Fruit fly (Drosophila melanogaster) whole organism, embryonic: ENCODE results near the gene CG13008.

ENCODE experiments used
- Bteb2 ChIP-seq: fragments of 200-800 bp; sonication (Bioruptor generic); optimal IDR thresholded peaks from 2 replicates; lab custom pipeline; 2016; ENCODE audit warnings: missing biosample characterization, missing genetic modification characterization
- CG10654 ChIP-seq: fragments of 200-800 bp; sonication (Bioruptor generic); optimal IDR thresholded peaks from 2 replicates; lab custom pipeline; 2016; ENCODE audit warnings: missing biosample characterization, missing genetic modification characterization
- CG11696 ChIP-seq: fragments of 200-800 bp; sonication (Bioruptor generic); IDR thresholded peaks from 2 replicates; pipeline ENCODE4 v1.3.6; 2022; ENCODE audit warnings: missing biosample characterization, missing genetic modification characterization
- CG13624 ChIP-seq: fragments of 200-800 bp; sonication (Bioruptor generic); optimal IDR thresholded peaks from 2 replicates; lab custom pipeline; 2016; ENCODE audit warnings: missing biosample characterization, missing genetic modification characterization
- CG15073 ChIP-seq: fragments of 200-800 bp; sonication (Bioruptor generic); optimal IDR thresholded peaks from 2 replicates; lab custom pipeline; 2016; ENCODE audit warnings: missing biosample characterization, missing genetic modification characterization
- CG1647 ChIP-seq: fragments of 200-800 bp; sonication (Bioruptor generic); optimal IDR thresholded peaks from 3 replicates; lab custom pipeline; 2016; ENCODE audit warnings: missing biosample characterization, missing genetic modification characterization
- CG16813 ChIP-seq: fragments of 200-800 bp; sonication (Bioruptor generic); IDR thresholded peaks from 3 replicates; pipeline ENCODE4 v1.3.6; 2022; ENCODE audit warnings: missing biosample characterization, missing genetic modification characterization; ENCODE audit not compliant: partially characterized antibody
- CG17186 ChIP-seq: fragments of 200-800 bp; sonication (Bioruptor generic); optimal IDR thresholded peaks from 3 replicates; lab custom pipeline; 2017; ENCODE audit warnings: missing biosample characterization, missing genetic modification reagents, missing genetic modification characterization
- CG18011 ChIP-seq: fragments of 200-800 bp; sonication (Bioruptor generic); optimal IDR thresholded peaks from 2 replicates; lab custom pipeline; 2017; ENCODE audit warnings: missing biosample characterization, missing genetic modification characterization, mild to moderate bottlenecking, moderate library complexity, missing genotype
- CG2116 ChIP-seq: fragments of 200-800 bp; sonication (Bioruptor generic); optimal IDR thresholded peaks from 3 replicates; lab custom pipeline; 2018; ENCODE audit warnings: missing biosample characterization, mild to moderate bottlenecking, missing genetic modification characterization
- CG4404 ChIP-seq: fragments of 200-800 bp; sonication (Bioruptor generic); IDR thresholded peaks from 2 replicates; pipeline ENCODE4 v1.3.6; 2022; ENCODE audit warnings: missing biosample characterization, missing genetic modification characterization
- CG4854 ChIP-seq: fragments of 200-800 bp; sonication (Bioruptor generic); optimal IDR thresholded peaks from 2 replicates; lab custom pipeline; 2016; ENCODE audit warnings: missing biosample characterization, missing genetic modification characterization, inconsistent platforms
- CG5180 ChIP-seq: fragments of 200-800 bp; sonication (Bioruptor generic); optimal IDR thresholded peaks from 3 replicates; lab custom pipeline; 2017; ENCODE audit warnings: missing biosample characterization, missing genetic modification characterization, mild to moderate bottlenecking, moderate library complexity, missing genetic modification reagents
- CG5953 ChIP-seq: fragments of 200-800 bp; sonication (Bioruptor generic); IDR thresholded peaks from 2 replicates; pipeline ENCODE4 v1.3.6; 2022; ENCODE audit warnings: missing biosample characterization, missing genetic modification characterization
- CG6272 ChIP-seq: fragments of 200-800 bp; sonication (Bioruptor generic); IDR thresholded peaks from 2 replicates; pipeline ENCODE4 v1.3.6; 2022; ENCODE audit warnings: missing biosample characterization, missing genetic modification characterization
- CG7271 ChIP-seq: fragments of 200-800 bp; sonication (Bioruptor generic); optimal IDR thresholded peaks from 2 replicates; lab custom pipeline; 2018; ENCODE audit warnings: missing biosample characterization, mild to moderate bottlenecking, missing genetic modification characterization, moderate library complexity
- CG7357 ChIP-seq: fragments of 200-800 bp; sonication (Bioruptor generic); IDR thresholded peaks from 3 replicates; pipeline ENCODE4 v1.3.6; 2022; ENCODE audit warnings: missing biosample characterization, missing genetic modification characterization
- CG7745 ChIP-seq: fragments of 200-800 bp; sonication (Bioruptor generic); optimal IDR thresholded peaks from 2 replicates; lab custom pipeline; 2018; ENCODE audit warnings: missing biosample characterization, mild to moderate bottlenecking, missing genetic modification characterization, moderate library complexity
- CG9876 ChIP-seq: fragments of 200-800 bp; sonication (Bioruptor generic); optimal IDR thresholded peaks from 2 replicates; lab custom pipeline; 2016; ENCODE audit warnings: missing biosample characterization, missing genetic modification characterization
- D19B ChIP-seq: fragments of 200-800 bp; sonication (Bioruptor generic); optimal IDR thresholded peaks from 2 replicates; lab custom pipeline; 2017; ENCODE audit warnings: missing biosample characterization, mild to moderate bottlenecking, missing genetic modification characterization
- Fer3 ChIP-seq: fragments of 200-800 bp; sonication (Bioruptor generic); optimal IDR thresholded peaks from 2 replicates; lab custom pipeline; 2018; ENCODE audit warnings: missing biosample characterization, mild to moderate bottlenecking, missing genetic modification characterization, moderate library complexity
- Kr ChIP-seq: fragments of 200-800 bp; sonication (Bioruptor generic); optimal IDR thresholded peaks from 2 replicates; lab custom pipeline; 2017; ENCODE audit warnings: missing biosample characterization, mild to moderate bottlenecking, missing genetic modification characterization
- Lpt ChIP-seq: fragments of >200 bp; optimal IDR thresholded peaks from 2 replicates; lab custom pipeline; 2018; ENCODE audit warnings: missing biosample characterization, missing genetic modification characterization
- MBD-R2 ChIP-seq: fragments of 200-800 bp; sonication (Bioruptor generic); IDR thresholded peaks from 2 replicates; pipeline ENCODE4 v1.3.6; 2022; ENCODE audit warnings: missing biosample characterization, missing genetic modification characterization
- Mad ChIP-seq: fragments of 200-800 bp; sonication (Bioruptor generic); optimal IDR thresholded peaks from 2 replicates; lab custom pipeline; 2016; ENCODE audit warnings: missing biosample characterization, missing genetic modification characterization
- Meics ChIP-seq: fragments of 200-800 bp; sonication (Bioruptor generic); optimal IDR thresholded peaks from 2 replicates; lab custom pipeline; 2017; ENCODE audit warnings: missing biosample characterization, mild to moderate bottlenecking, missing genetic modification characterization
- Mes4 ChIP-seq: fragments of 200-800 bp; sonication (Bioruptor generic); optimal IDR thresholded peaks from 2 replicates; lab custom pipeline; 2016; ENCODE audit warnings: missing biosample characterization, missing genetic modification characterization
- NK7.1 ChIP-seq: fragments of 200-800 bp; sonication (Bioruptor generic); optimal IDR thresholded peaks from 3 replicates; lab custom pipeline; 2016; ENCODE audit warnings: missing biosample characterization, missing genetic modification characterization
- Oaz ChIP-seq: fragments of 200-800 bp; sonication (Bioruptor generic); IDR thresholded peaks from 2 replicates; pipeline ENCODE4 v1.3.6; 2022; ENCODE audit warnings: missing biosample characterization, missing genetic modification characterization
- Optix ChIP-seq: fragments of 200-800 bp; sonication (Bioruptor generic); IDR thresholded peaks from 3 replicates; pipeline ENCODE4 v1.3.6; 2022; ENCODE audit warnings: missing biosample characterization, missing genetic modification characterization
- Poxn ChIP-seq: fragments of 200-800 bp; sonication (Bioruptor generic); IDR thresholded peaks from 2 replicates; pipeline ENCODE4 v1.3.6; 2022; ENCODE audit warnings: missing biosample characterization, missing genetic modification characterization
- Ptx1 ChIP-seq: fragments of 200-800 bp; sonication (Bioruptor generic); IDR thresholded peaks from 2 replicates; pipeline ENCODE4 v1.3.6; 2022; ENCODE audit warnings: missing biosample characterization, missing genetic modification characterization
- Ravus ChIP-seq: fragments of 200-800 bp; sonication (Bioruptor generic); IDR thresholded peaks from 2 replicates; pipeline ENCODE4 v1.3.6; 2022; ENCODE audit warnings: missing biosample characterization, missing genetic modification characterization
- ase ChIP-seq: fragments of 200-800 bp; sonication (Bioruptor generic); IDR thresholded peaks from 3 replicates; pipeline ENCODE4 v1.3.6; 2022; ENCODE audit warnings: missing biosample characterization, missing genetic modification characterization
- bbx ChIP-seq: fragments of 200-800 bp; sonication (Bioruptor generic); IDR thresholded peaks from 2 replicates; pipeline ENCODE4 v1.3.6; 2022; ENCODE audit warnings: missing biosample characterization, missing genetic modification characterization; ENCODE audit not compliant: partially characterized antibody
- chif ChIP-seq, 2 experiments: fragments of 200-800 bp; sonication (Bioruptor generic); optimal IDR thresholded peaks; 3 replicates each; lab custom pipeline; 2016; ENCODE audit warnings: missing biosample characterization in 2 of 2, missing genetic modification characterization in 2 of 2
- chn ChIP-seq: fragments of 200-800 bp; sonication (Bioruptor generic); optimal IDR thresholded peaks from 2 replicates; lab custom pipeline; 2016; ENCODE audit warnings: missing biosample characterization, missing genetic modification characterization
- crc ChIP-seq: fragments of 200-800 bp; sonication (Bioruptor generic); optimal IDR thresholded peaks from 2 replicates; lab custom pipeline; 2016; ENCODE audit warnings: missing biosample characterization, missing genetic modification characterization
- dan ChIP-seq: fragments of 200-800 bp; sonication (Bioruptor generic); IDR thresholded peaks from 2 replicates; pipeline ENCODE4 v1.3.6; 2022; ENCODE audit warnings: missing biosample characterization, missing genetic modification characterization
- danr ChIP-seq: fragments of 200-800 bp; sonication (Bioruptor generic); IDR thresholded peaks from 2 replicates; pipeline ENCODE4 v1.3.6; 2022; ENCODE audit warnings: missing biosample characterization, missing genetic modification characterization
- ems ChIP-seq: fragments of 200-800 bp; sonication (Bioruptor generic); optimal IDR thresholded peaks from 3 replicates; lab custom pipeline; 2016; ENCODE audit warnings: missing biosample characterization, missing genetic modification characterization
- ind ChIP-seq: fragments of 200-800 bp; sonication (Bioruptor generic); optimal IDR thresholded peaks from 3 replicates; lab custom pipeline; 2016; ENCODE audit warnings: missing biosample characterization, missing genetic modification characterization
- lov ChIP-seq, 2 experiments: fragments of 200-800 bp in 1 of 2; fragments of >200 bp in 1 of 2; sonication (Bioruptor generic) in 1 of 2; IDR thresholded peaks in 1 of 2; optimal IDR thresholded peaks in 1 of 2; 2 replicates in 1 of 2; 3 replicates in 1 of 2; pipeline versions ENCODE4 v1.3.6 to Lab custom; 2017 to 2022; ENCODE audit warnings: missing biosample characterization in 1 of 2, missing genetic modification characterization in 1 of 2
- mirr ChIP-seq: fragments of 200-800 bp; sonication (Bioruptor generic); optimal IDR thresholded peaks from 3 replicates; lab custom pipeline; 2018; ENCODE audit warnings: missing biosample characterization, mild to moderate bottlenecking, missing genetic modification characterization
- pb ChIP-seq: fragments of 200-800 bp; sonication (Bioruptor generic); optimal IDR thresholded peaks from 3 replicates; lab custom pipeline; 2016; ENCODE audit warnings: missing biosample characterization, missing genetic modification characterization
- stc ChIP-seq: fragments of 200-800 bp; sonication (Bioruptor generic); IDR thresholded peaks from 2 replicates; pipeline ENCODE4 v1.3.6; 2022; ENCODE audit warnings: missing biosample characterization, missing genetic modification characterization
- tap ChIP-seq: fragments of 200-800 bp; optimal IDR thresholded peaks from 3 replicates; lab custom pipeline; 2019; ENCODE audit warnings: missing biosample characterization, mild to moderate bottlenecking, missing genetic modification characterization, moderate library complexity
- toy ChIP-seq: fragments of 200-800 bp; sonication (Bioruptor generic); IDR thresholded peaks from 2 replicates; pipeline ENCODE4 v1.3.6; 2022; ENCODE audit warnings: missing biosample characterization, missing genetic modification characterization
- ttk ChIP-seq: fragments of 200-800 bp; sonication (Bioruptor generic); IDR thresholded peaks from 2 replicates; pipeline ENCODE4 v2.1.2; 2022; ENCODE audit warnings: missing biosample characterization, missing genetic modification characterization
- tx ChIP-seq: fragments of 200-800 bp; sonication (Bioruptor generic); optimal IDR thresholded peaks from 2 replicates; lab custom pipeline; 2016; ENCODE audit warnings: missing biosample characterization, missing genetic modification characterization
- z ChIP-seq: fragments of 200-800 bp; sonication (Bioruptor generic); IDR thresholded peaks from 3 replicates; pipeline ENCODE4 v1.3.6; 2022; ENCODE audit warnings: missing biosample characterization, missing genetic modification characterization
- zfh1 ChIP-seq: fragments of 200-800 bp; sonication (Bioruptor generic); IDR thresholded peaks from 3 replicates; pipeline ENCODE4 v1.3.6; 2022; ENCODE audit warnings: missing biosample characterization, missing genetic modification characterization
- zfh2 ChIP-seq: fragments of 200-800 bp; sonication (Bioruptor generic); optimal IDR thresholded peaks from 2 replicates; lab custom pipeline; 2016; ENCODE audit warnings: missing biosample characterization, missing genetic modification characterization

Gene CG13008

dm6 chrX:16683765-16684164 lies 27.3 kb upstream of the CG13008 start, which contains the start of gene Axs (continued):
- TF ChIP-seq ems (GFP tag; lab: Kevin White, UChicago) (no peak), NK7.1 (no peak), mirr (GFP tag; lab: Kevin White, UChicago) (no peak), chn (peak; percentile 24), lov (optimal IDR thresholded peaks at IDR 0.05; lab: Kevin White, UChicago) (no peak), lov (GFP tag; IDR thresholded peaks at IDR 0.05; lab: Robert Waterston, UW) (no peak), Ravus (GFP tag; lab: Robert Waterston, UW) (no peak), CG13624 (peak; percentile 6), stc (GFP tag; lab: Robert Waterston, UW) (no peak), CG5180 (GFP tag; lab: Kevin White, UChicago) (no peak), Ptx1 (GFP tag; lab: Robert Waterston, UW) (no peak), CG16813 (peak; percentile 69), tap (tag; lab: Kevin White, UChicago) (no peak), ttk (GFP tag; lab: Robert Waterston, UW) (no peak), CG4854 (GFP tag; lab: Kevin White, UChicago) (no peak), CG7745 (tag; lab: Kevin White, UChicago) (no peak), Mad (GFP tag; lab: Kevin White, UChicago) (peak; percentile 27), Meics (no peak), CG18011 (GFP tag; lab: Kevin White, UChicago) (peak; percentile 4), CG5953 (GFP tag; lab: Robert Waterston, UW) (no peak), CG2116 (peak; percentile 85), toy (no peak), ind (GFP tag; lab: Kevin White, UChicago) (no peak), CG9876 (no peak), Kr (GFP tag; lab: Kevin White, UChicago) (no peak), Fer3 (tag; lab: Kevin White, UChicago) (no peak), tx (peak; percentile 30), CG15073 (GFP tag; lab: Kevin White, UChicago) (no peak), Oaz (GFP tag; lab: Robert Waterston, UW) (no peak), Lpt (GFP tag; lab: Kevin White, UChicago) (no peak), Poxn (GFP tag; lab: Robert Waterston, UW) (no peak), CG17186 (peak; percentile 40), CG10654 (GFP tag; lab: Kevin White, UChicago) (no peak), CG11696 (GFP tag; lab: Robert Waterston, UW) (no peak), crc (GFP tag; lab: Kevin White, UChicago) (no peak), z (no peak), dan (GFP tag; lab: Robert Waterston, UW) (no peak), Mes4 (GFP tag; lab: Kevin White, UChicago) (peak; percentile 29), CG4404 (no peak), danr (GFP tag; lab: Robert Waterston, UW) (no peak), pb (GFP tag; lab: Kevin White, UChicago) (peak; percentile 37), zfh2 (peak; percentile 30), MBD-R2 (peak; percentile 23; the same call in 1 of the 2 replicates), CG7357 (GFP tag; lab: Robert Waterston, UW) (no peak), zfh1 (GFP tag; lab: Robert Waterston, UW) (0 out of 3 replicates have a peak, but pooled peaks have one; percentile 7), D19B (GFP tag; lab: Kevin White, UChicago) (no peak), chif (GFP tag; optimal IDR thresholded peaks at IDR 0.05; lab: Kevin White, UChicago) (peak; percentile 3 to 10), CG7271 (tag; lab: Kevin White, UChicago) (no peak), ase (GFP tag; lab: Robert Waterston, UW) (no peak), CG6272 (no peak), Optix (GFP tag; lab: Robert Waterston, UW) (no peak), CG1647 (GFP tag; lab: Kevin White, UChicago) (no peak), bbx (GFP tag; lab: Robert Waterston, UW) (peak; percentile 79), Bteb2 (GFP tag; lab: Kevin White, UChicago) (no peak)
